Fruit fly (Drosophila melanogaster) whole organism, wandering third instar larva: ENCODE data around the gene CG5664.
A peak's percentile ranks its signal among the peaks of the same experiment; 100 is the strongest.

Source experiments
- Abd-B ChIP-seq: fragments of >200 bp; optimal IDR thresholded peaks from 2 replicates; lab custom pipeline; 2017; ENCODE audit warnings: missing biosample characterization, missing genetic modification characterization
- CG32264 ChIP-seq: fragments of 200-800 bp; sonication (Bioruptor generic); optimal IDR thresholded peaks from 2 replicates; lab custom pipeline; 2016; ENCODE audit warnings: missing biosample characterization, missing genetic modification characterization
- CG9705 ChIP-seq: fragments of 200-800 bp; sonication (Bioruptor generic); optimal IDR thresholded peaks from 2 replicates; lab custom pipeline; 2018; ENCODE audit warnings: missing biosample characterization, mild to moderate bottlenecking, missing genetic modification characterization
- CrebA ChIP-seq: fragments of 200-800 bp; sonication (Bioruptor generic); optimal IDR thresholded peaks from 2 replicates; lab custom pipeline; 2016; ENCODE audit warnings: missing biosample characterization, mild to moderate bottlenecking, missing genetic modification characterization, borderline replicate concordance
- Dfd ChIP-seq: fragments of >200 bp; optimal IDR thresholded peaks from 2 replicates; lab custom pipeline; 2017; ENCODE audit warnings: missing biosample characterization, missing genetic modification characterization
- Dif ChIP-seq: fragments of 200-275, 200-300 bp; sonication (Bioruptor generic); optimal IDR thresholded peaks from 2 replicates; lab custom pipeline; 2018; ENCODE audit warnings: missing biosample characterization, missing genetic modification characterization; ENCODE audit not compliant: partially characterized antibody
- GATAd ChIP-seq: sonication (Bioruptor generic); optimal IDR thresholded peaks from 2 replicates; lab custom pipeline; 2016; ENCODE audit warnings: missing biosample characterization, missing genetic modification characterization
- HLH106 ChIP-seq: fragments of 200-800 bp; optimal IDR thresholded peaks from 3 replicates; lab custom pipeline; 2019; ENCODE audit warnings: missing biosample characterization, mild to moderate bottlenecking, missing genetic modification characterization, moderate library complexity
- Hnf4 ChIP-seq: fragments of 200-800 bp; sonication (Bioruptor generic); optimal IDR thresholded peaks from 2 replicates; lab custom pipeline; 2016; ENCODE audit warnings: missing biosample characterization, mild to moderate bottlenecking, missing genetic modification characterization
- Hr78 ChIP-seq: fragments of >200 bp; optimal IDR thresholded peaks from 2 replicates; lab custom pipeline; 2017; ENCODE audit warnings: missing biosample characterization, missing genetic modification characterization
- Hr83 ChIP-seq: fragments of 200-300 bp; sonication (Bioruptor generic); optimal IDR thresholded peaks from 2 replicates; lab custom pipeline; 2016; ENCODE audit warnings: missing biosample characterization, mild to moderate bottlenecking, missing genetic modification characterization, moderate library complexity; ENCODE audit not compliant: poor library complexity, severe bottlenecking
- Jra ChIP-seq: sonication (Bioruptor generic); optimal IDR thresholded peaks from 2 replicates; lab custom pipeline; 2016; ENCODE audit warnings: missing biosample characterization, missing genetic modification characterization
- Mio ChIP-seq: sonication (Bioruptor generic); optimal IDR thresholded peaks from 2 replicates; lab custom pipeline; 2016; ENCODE audit warnings: missing biosample characterization, missing genetic modification characterization
- Myc ChIP-seq: fragments of >200 bp; optimal IDR thresholded peaks from 2 replicates; lab custom pipeline; 2017
- N ChIP-seq: fragments of >200 bp; optimal IDR thresholded peaks from 2 replicates; lab custom pipeline; 2018; ENCODE audit warnings: missing biosample characterization, missing external identifiers, missing genetic modification characterization
- OdsH ChIP-seq: fragments of 200-800 bp; sonication (Bioruptor generic); optimal IDR thresholded peaks from 2 replicates; lab custom pipeline; 2016; ENCODE audit warnings: missing biosample characterization, mild to moderate bottlenecking, missing genetic modification characterization
- Rel ChIP-seq, 2 experiments: fragments of 200-800 bp; sonication (Bioruptor generic) in 1 of 2; optimal IDR thresholded peaks; 2 replicates in 1 of 2; 3 replicates in 1 of 2; lab custom pipeline; 2016 to 2019; ENCODE audit warnings: mild to moderate bottlenecking in 2 of 2, missing biosample characterization in 2 of 2, missing genetic modification characterization in 2 of 2, moderate library complexity in 1 of 2
- Sp1 ChIP-seq: fragments of 200-800 bp; sonication (Bioruptor generic); optimal IDR thresholded peaks from 3 replicates; lab custom pipeline; 2019; ENCODE audit warnings: missing biosample characterization, mild to moderate bottlenecking, missing genetic modification characterization, moderate library complexity
- Vsx2 ChIP-seq: fragments of 200-300, 225-300 bp; sonication (Bioruptor generic); optimal IDR thresholded peaks from 2 replicates; lab custom pipeline; 2018; ENCODE audit warnings: missing biosample characterization, missing genetic modification characterization; ENCODE audit not compliant: partially characterized antibody
- br ChIP-seq: fragments of 200-800 bp; sonication (Bioruptor generic); optimal IDR thresholded peaks from 2 replicates; lab custom pipeline; 2016; ENCODE audit warnings: missing biosample characterization, missing genetic modification characterization
- brk ChIP-seq: fragments of 200-800 bp; sonication (Bioruptor generic); optimal IDR thresholded peaks from 2 replicates; lab custom pipeline; 2016; ENCODE audit warnings: missing biosample characterization, mild to moderate bottlenecking, missing genetic modification characterization
- dl ChIP-seq, 2 experiments: fragments of 175-275, 200-275 bp in 1 of 2; fragments of 200-275 bp in 1 of 2; sonication (Bioruptor generic); optimal IDR thresholded peaks; lab custom pipeline; 2018; ENCODE audit warnings: mild to moderate bottlenecking in 2 of 2, missing biosample characterization in 2 of 2, missing genetic modification characterization in 2 of 2, moderate library complexity in 2 of 2; ENCODE audit not compliant: partially characterized antibody in 2 of 2, insufficient read depth in 1 of 2
- dmrt93B ChIP-seq: fragments of 200-800 bp; sonication (Bioruptor generic); optimal IDR thresholded peaks from 2 replicates; lab custom pipeline; 2018; ENCODE audit warnings: missing biosample characterization, mild to moderate bottlenecking, missing genetic modification characterization
- dsf ChIP-seq: sonication (Bioruptor generic); optimal IDR thresholded peaks from 2 replicates; lab custom pipeline; 2016; ENCODE audit warnings: missing biosample characterization, missing genetic modification characterization, borderline replicate concordance
- ey ChIP-seq: fragments of 200-800 bp; sonication (Bioruptor generic); optimal IDR thresholded peaks from 2 replicates; lab custom pipeline; 2016; ENCODE audit warnings: missing biosample characterization, missing genetic modification characterization
- foxo ChIP-seq, 2 experiments: fragments of 200-800 bp; sonication (Bioruptor generic); optimal IDR thresholded peaks; 2 replicates in 1 of 2; 3 replicates in 1 of 2; lab custom pipeline; 2016 to 2017; ENCODE audit warnings: missing biosample characterization in 2 of 2, missing genetic modification characterization in 2 of 2
- fru ChIP-seq: fragments of 200-800 bp; sonication (Bioruptor generic); optimal IDR thresholded peaks from 3 replicates; lab custom pipeline; 2016; ENCODE audit warnings: missing biosample characterization, mild to moderate bottlenecking, missing genetic modification characterization
- h ChIP-seq: fragments of 200-800 bp; sonication (Bioruptor generic); optimal IDR thresholded peaks from 3 replicates; lab custom pipeline; 2016; ENCODE audit warnings: missing biosample characterization, mild to moderate bottlenecking, missing genetic modification characterization
- jim ChIP-seq: fragments of 175-275, 200-325 bp; sonication (Bioruptor generic); optimal IDR thresholded peaks from 2 replicates; lab custom pipeline; 2016; ENCODE audit warnings: missing biosample characterization, mild to moderate bottlenecking, missing genetic modification characterization
- lola ChIP-seq: fragments of >200 bp; optimal IDR thresholded peaks from 2 replicates; lab custom pipeline; 2017; ENCODE audit warnings: missing biosample characterization, missing genetic modification characterization
- pan ChIP-seq: fragments of >200 bp; optimal IDR thresholded peaks from 2 replicates; lab custom pipeline; 2017
- psq ChIP-seq: fragments of 200-800 bp; sonication (Bioruptor generic); optimal IDR thresholded peaks from 3 replicates; lab custom pipeline; 2017; ENCODE audit warnings: missing biosample characterization, mild to moderate bottlenecking, missing genetic modification characterization, moderate library complexity
- rgr ChIP-seq: fragments of 200-800 bp; sonication (Bioruptor generic); optimal IDR thresholded peaks from 3 replicates; lab custom pipeline; 2016; ENCODE audit warnings: missing biosample characterization, mild to moderate bottlenecking, missing genetic modification characterization
- sage ChIP-seq: fragments of 200-800 bp; sonication (Bioruptor generic); optimal IDR thresholded peaks from 2 replicates; lab custom pipeline; 2016; ENCODE audit warnings: missing biosample characterization, mild to moderate bottlenecking, missing genetic modification characterization
- sv ChIP-seq: fragments of 200-800 bp; sonication (Bioruptor generic); optimal IDR thresholded peaks from 3 replicates; lab custom pipeline; 2016; ENCODE audit warnings: missing biosample characterization, missing genetic modification characterization
- tai ChIP-seq: sonication (Bioruptor generic); optimal IDR thresholded peaks from 2 replicates; lab custom pipeline; 2016; ENCODE audit warnings: missing biosample characterization, missing genetic modification characterization
- usp ChIP-seq: fragments of >200 bp; optimal IDR thresholded peaks from 2 replicates; lab custom pipeline; 2017; ENCODE audit warnings: missing biosample characterization, missing genetic modification characterization
- woc ChIP-seq: sonication (Bioruptor generic); optimal IDR thresholded peaks from 2 replicates; lab custom pipeline; 2016; ENCODE audit warnings: missing biosample characterization, mild to moderate bottlenecking, missing genetic modification characterization

The CG5664 gene

DNA sequence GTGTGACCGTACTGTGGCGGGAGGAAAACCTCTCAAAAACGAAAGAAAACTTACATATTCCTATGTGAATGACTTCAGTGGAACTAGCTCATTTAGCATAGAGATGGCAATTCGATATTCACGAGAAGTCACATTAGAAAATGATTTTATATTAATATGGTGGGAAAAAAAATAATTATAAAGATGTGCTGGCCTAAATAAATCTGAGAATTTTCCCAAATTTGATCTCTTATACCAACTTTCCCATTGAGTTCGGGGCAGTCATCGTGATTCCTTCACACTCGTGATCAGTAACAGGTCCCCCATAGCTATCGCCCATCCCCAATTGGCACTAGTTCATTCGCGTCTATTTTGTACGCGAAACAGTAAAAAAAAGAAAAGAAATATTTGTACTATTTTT, 8.1 kb downstream of the CG5664 start, which contains the start of the genes barc and Aef1 (continued):
- TF ChIP-seq lola (GFP tag; lab: Kevin White, UChicago) = no peak
- no peak for TF ChIP-seq pan (lab: Kevin White, UChicago)
- TF ChIP-seq Rel (GFP tag; optimal IDR thresholded peaks at IDR 0.05; lab: Kevin White, UChicago) = no peak
- no peak for TF ChIP-seq Rel (tag; optimal IDR thresholded peaks at IDR 0.05; lab: Kevin White, UChicago)
- TF ChIP-seq HLH106 (tag; lab: Kevin White, UChicago) = peak; percentile 90
- peak; percentile 26 for TF ChIP-seq CG32264 (GFP tag; lab: Kevin White, UChicago)

DNA sequence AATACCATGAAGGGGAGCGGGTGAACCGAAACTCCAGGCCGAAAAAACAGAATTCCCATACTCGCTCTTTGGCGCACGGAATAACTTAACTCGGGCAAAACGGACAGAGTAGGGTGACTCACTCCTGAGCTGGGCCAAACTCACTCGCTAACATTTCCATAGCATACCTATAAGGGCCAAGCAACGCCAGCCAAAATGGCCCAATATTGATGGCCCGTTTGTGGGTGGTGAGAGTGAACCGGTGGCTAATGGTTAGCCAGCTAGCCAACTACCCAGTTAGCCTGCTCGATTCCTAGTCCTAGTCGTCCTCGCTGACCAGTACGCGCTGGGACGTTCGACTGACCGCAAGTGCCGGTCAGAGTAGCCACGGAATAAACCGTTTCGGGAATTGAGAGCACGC, 13.7 kb downstream of the CG5664 start, which contains the start of gene CG33288:
TSS of gene CG33288 (plus strand) at position 301 of the 400 bp plus-strand sequence.
- TF ChIP-seq lola (GFP tag; lab: Kevin White, UChicago) = no peak
- TF ChIP-seq jim = no peak
- TF ChIP-seq N = no peak
- TF ChIP-seq GATAd = no peak
- no peak for TF ChIP-seq CG9705
- TF ChIP-seq ey (GFP tag; lab: Kevin White, UChicago) = no peak
- no peak for TF ChIP-seq Dif (GFP tag; lab: Kevin White, UChicago)
- no peak for TF ChIP-seq tai (GFP tag; lab: Kevin White, UChicago)
- TF ChIP-seq Hnf4 (GFP tag; lab: Kevin White, UChicago) = no peak
- no peak for TF ChIP-seq Sp1 (GFP tag; lab: Kevin White, UChicago)
- TF ChIP-seq foxo (GFP tag; optimal IDR thresholded peaks at IDR 0.05; lab: Kevin White, UChicago) = no peak
- TF ChIP-seq HLH106 (tag; lab: Kevin White, UChicago) = no peak
- no peak for TF ChIP-seq psq (GFP tag; lab: Kevin White, UChicago)
- no peak for TF ChIP-seq woc
- no peak for TF ChIP-seq dsf (GFP tag; lab: Kevin White, UChicago)
- no peak for TF ChIP-seq Mio
- no peak for TF ChIP-seq Vsx2 (GFP tag; lab: Kevin White, UChicago)
- no peak for TF ChIP-seq Myc
- no peak for TF ChIP-seq fru (GFP tag; lab: Kevin White, UChicago)

DNA sequence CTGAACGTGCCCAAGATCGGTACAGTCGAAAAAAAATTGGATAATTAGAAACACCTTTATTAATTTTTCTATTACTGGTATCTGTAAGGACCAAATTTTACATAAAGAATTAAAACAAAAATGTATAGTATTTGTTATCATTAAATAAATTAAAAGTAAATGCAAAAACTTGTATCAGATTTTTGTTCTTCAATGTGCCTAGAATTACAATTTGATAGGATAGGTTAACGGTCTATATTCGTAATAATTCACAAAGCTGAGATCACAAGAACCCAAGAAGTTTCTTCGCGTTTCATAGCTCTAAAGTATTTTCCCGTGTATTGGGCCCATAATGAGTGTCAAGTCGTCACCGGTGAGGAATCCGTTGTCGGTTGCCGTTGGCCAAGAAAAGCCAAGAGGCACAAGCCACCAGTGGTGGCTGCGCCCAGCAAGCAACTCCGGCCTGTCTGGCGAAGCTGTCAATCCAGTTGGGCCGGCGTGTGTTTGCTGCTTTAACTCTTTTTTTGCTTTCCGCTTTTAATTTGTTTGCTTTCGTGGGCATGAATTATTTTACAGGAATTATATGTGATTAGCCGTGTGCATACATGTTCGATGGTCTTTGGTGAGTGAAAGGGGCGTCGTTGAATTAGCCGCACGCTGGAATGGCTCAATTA, 23.2 kb downstream of the CG5664 start:
- TF ChIP-seq dmrt93B (GFP tag; lab: Kevin White, UChicago) = peak; percentile 32
- TF ChIP-seq sage = no peak
- no peak for TF ChIP-seq CG32264 (GFP tag; lab: Kevin White, UChicago)
- TF ChIP-seq h = peak; percentile 49
- no peak for TF ChIP-seq brk
- TF ChIP-seq pan (lab: Kevin White, UChicago) = no peak
- no peak for TF ChIP-seq jim
- TF ChIP-seq N = no peak
- TF ChIP-seq GATAd = no peak
- TF ChIP-seq Myc = no peak
- TF ChIP-seq br (GFP tag; lab: Kevin White, UChicago) = no peak
- no peak for TF ChIP-seq Dif (GFP tag; lab: Kevin White, UChicago)
- no peak for TF ChIP-seq CG9705
- TF ChIP-seq Vsx2 (GFP tag; lab: Kevin White, UChicago) = no peak
- TF ChIP-seq psq (GFP tag; lab: Kevin White, UChicago) = peak; percentile 39
- TF ChIP-seq dl (GFP tag; optimal IDR thresholded peaks at IDR 0.05; lab: Kevin White, UChicago; ENCODE audit: insufficient read depth in 1 of 2, partially characterized antibody in 2 of 2) = no peak
- no peak for TF ChIP-seq HLH106 (tag; lab: Kevin White, UChicago)
- TF ChIP-seq usp (GFP tag; lab: Kevin White, UChicago) = no peak
- TF ChIP-seq Dfd = no peak
- TF ChIP-seq rgr (GFP tag; lab: Kevin White, UChicago) = peak; percentile 25
- peak in 1 of 2 experiments; percentile 48 for TF ChIP-seq foxo (GFP tag; optimal IDR thresholded peaks at IDR 0.05; lab: Kevin White, UChicago)
- no peak for TF ChIP-seq lola (GFP tag; lab: Kevin White, UChicago)
- TF ChIP-seq Rel (GFP tag; optimal IDR thresholded peaks at IDR 0.05; lab: Kevin White, UChicago) = no peak
- no peak for TF ChIP-seq Rel (tag; optimal IDR thresholded peaks at IDR 0.05; lab: Kevin White, UChicago)
- no peak for TF ChIP-seq Hnf4 (GFP tag; lab: Kevin White, UChicago)
- TF ChIP-seq Jra (GFP tag; lab: Kevin White, UChicago) = no peak
- no peak for TF ChIP-seq Hr78 (GFP tag; lab: Kevin White, UChicago)
- TF ChIP-seq Abd-B (GFP tag; lab: Kevin White, UChicago) = no peak
- TF ChIP-seq tai (GFP tag; lab: Kevin White, UChicago) = no peak
- no peak for TF ChIP-seq Mio
- peak; percentile 32 for TF ChIP-seq fru (GFP tag; lab: Kevin White, UChicago)
- TF ChIP-seq ey (GFP tag; lab: Kevin White, UChicago) = peak; percentile 41
- TF ChIP-seq Hr83 (GFP tag; lab: Kevin White, UChicago) = no peak
- TF ChIP-seq CrebA (GFP tag; lab: Kevin White, UChicago) = no peak
- peak; percentile 62 for TF ChIP-seq OdsH (GFP tag; lab: Kevin White, UChicago)
- peak; percentile 26 for TF ChIP-seq woc
- TF ChIP-seq sv (GFP tag; lab: Kevin White, UChicago) = no peak
- TF ChIP-seq dsf (GFP tag; lab: Kevin White, UChicago) = no peak
- TF ChIP-seq Sp1 (GFP tag; lab: Kevin White, UChicago) = peak; percentile 52
